Worm (Caenorhabditis elegans): ENCODE data around the gene T25E12.6.

DNA sequence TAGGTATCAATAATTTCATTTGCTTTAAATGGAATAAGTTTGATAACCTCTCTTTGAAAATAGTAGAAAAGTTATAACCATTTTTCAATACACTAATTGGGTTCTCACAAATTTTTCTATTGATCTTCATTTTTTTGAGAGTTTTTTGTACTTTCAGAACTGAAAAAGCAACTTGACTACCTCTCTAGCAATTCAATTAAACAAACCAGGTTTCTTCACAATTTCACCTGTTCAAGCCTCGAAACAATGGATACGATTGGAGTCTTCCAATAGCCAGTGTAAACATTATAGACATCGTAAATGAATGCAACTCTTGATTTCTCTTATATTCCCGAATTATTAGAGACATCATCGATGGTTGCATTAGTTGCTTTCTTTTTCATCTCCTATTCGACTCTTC is 12.3 kb upstream of the T25E12.6 start, which contains the start of gene srz-99:
- TF ChIP-seq flt-1 (GFP tag; IDR thresholded peaks at IDR 0.05) (no peak), med-1 (GFP tag; optimal IDR thresholded peaks at IDR 0.05; ENCODE audit: insufficient read depth) (no peak), ztf-23 (GFP tag; IDR thresholded peaks at IDR 0.05) (no peak), ref-1 (GFP tag; conservative IDR thresholded peaks at IDR 0.05) (no peak), klf-2 (GFP tag; conservative IDR thresholded peaks at IDR 0.05) (no peak), cog-1 (tag; optimal IDR thresholded peaks at IDR 0.05) (no peak)
